Worm (Caenorhabditis elegans) whole organism, mixed stage, embryonic: ENCODE measurements around the gene srw-144.

Experiments
- blmp-1 ChIP-seq: fragments of 150-350 bp; optimal IDR thresholded peaks from 2 replicates; lab custom pipeline; 2014; ENCODE audit warnings: missing biosample characterization, missing genetic modification characterization
- elt-1 ChIP-seq: sonication (generic microtip); optimal IDR thresholded peaks from 2 replicates; lab custom pipeline; 2017; ENCODE audit warnings: missing genetic modification characterization, mild to moderate bottlenecking, missing compliant biosample characterization, antibody characterized with exemption, moderate library complexity, borderline replicate concordance; ENCODE audit not compliant: insufficient read depth
- elt-3 ChIP-seq: fragments of 150-350 bp; optimal IDR thresholded peaks from 2 replicates; lab custom pipeline; 2014; ENCODE audit warnings: missing biosample characterization, missing genetic modification characterization
- lin-13 ChIP-seq: fragments of 150-350 bp; optimal IDR thresholded peaks from 2 replicates; lab custom pipeline; 2014; ENCODE audit warnings: missing biosample characterization, missing genetic modification characterization
- nhr-12 ChIP-seq: fragments of 150-350 bp; optimal IDR thresholded peaks from 2 replicates; lab custom pipeline; 2014; ENCODE audit warnings: missing biosample characterization, missing genetic modification characterization
- nhr-237 ChIP-seq: fragments of 150-350 bp; optimal IDR thresholded peaks from 2 replicates; lab custom pipeline; 2014; ENCODE audit warnings: missing biosample characterization, missing genetic modification characterization
- nhr-76 ChIP-seq: sonication (generic microtip); optimal IDR thresholded peaks from 2 replicates; lab custom pipeline; 2017; ENCODE audit warnings: missing biosample characterization, missing genetic modification characterization
- snpc-4 ChIP-seq: fragments of 150-350 bp; optimal IDR thresholded peaks from 2 replicates; lab custom pipeline; 2014; ENCODE audit warnings: missing biosample characterization, missing genetic modification characterization
- unc-39 ChIP-seq: fragments of 150-350 bp; optimal IDR thresholded peaks from 2 replicates; lab custom pipeline; 2014; ENCODE audit warnings: missing biosample characterization, missing genetic modification characterization
- ztf-11 ChIP-seq: fragments of 150-350 bp; optimal IDR thresholded peaks from 2 replicates; lab custom pipeline; 2014; ENCODE audit warnings: missing biosample characterization, missing genetic modification characterization

- TF ChIP-seq nhr-12 (tag; lab: Kevin White, UChicago) (no peak), ztf-11 (tag; lab: Kevin White, UChicago) (no peak), blmp-1 (tag; lab: Kevin White, UChicago) (no peak), lin-13 (tag; lab: Kevin White, UChicago) (no peak), elt-3 (tag; lab: Kevin White, UChicago) (no peak), nhr-237 (tag; lab: Kevin White, UChicago) (no peak), unc-39 (tag; lab: Kevin White, UChicago) (no peak), snpc-4 (tag; lab: Kevin White, UChicago) (no peak), elt-1 (tag; lab: Kevin White, UChicago) (no peak), nhr-76 (tag; lab: Kevin White, UChicago) (no peak)
Measured at ce11 chrV:3010468-3010867, 49.7 kb upstream of the srw-144 start, which contains the start of gene srw-136.
